Fruit fly (Drosophila melanogaster) Kc167 (cell line): Measurements from ENCODE around the gene zfh1.

ENCODE experiments used
- Myc ChIP-seq: fragments of >200 bp; optimal IDR thresholded peaks from 2 replicates; lab custom pipeline; 2017; ENCODE audit warnings: missing external identifiers
- h ChIP-seq: fragments of >200 bp; optimal IDR thresholded peaks from 3 replicates; lab custom pipeline; 2018; ENCODE audit warnings: missing external identifiers
- insv ChIP-seq: fragments of >200 bp; optimal IDR thresholded peaks from 3 replicates; lab custom pipeline; 2018; ENCODE audit warnings: missing external identifiers
- psq ChIP-seq: fragments of >200 bp; optimal IDR thresholded peaks from 2 replicates; lab custom pipeline; 2017; ENCODE audit warnings: missing external identifiers
- ttk ChIP-seq: sonication (Bioruptor generic); optimal IDR thresholded peaks from 2 replicates; lab custom pipeline; 2017; ENCODE audit warnings: missing external identifiers

- no peak for TF ChIP-seq ttk (lab: Kevin White, UChicago)
- no peak for TF ChIP-seq psq (lab: Kevin White, UChicago)
- no peak for TF ChIP-seq Myc
- no peak for TF ChIP-seq h
- no peak for TF ChIP-seq insv (lab: Kevin White, UChicago)
Observed at dm6 chr3R:30761140-30761539, 4.6 kb upstream of the zfh1 start.
